Fruit fly (Drosophila melanogaster) whole organism, prepupa: ENCODE measurements around the gene D12.

ENCODE experiments used
- CG4318 ChIP-seq: fragments of 200-800 bp; sonication (Bioruptor generic); optimal IDR thresholded peaks from 3 replicates; lab custom pipeline; 2017; ENCODE audit warnings: missing biosample characterization, mild to moderate bottlenecking, missing genetic modification characterization
- CG6808 ChIP-seq: fragments of 200-800 bp; sonication (Bioruptor generic); optimal IDR thresholded peaks from 3 replicates; lab custom pipeline; 2017; ENCODE audit warnings: missing biosample characterization, missing genetic modification characterization, mild to moderate bottlenecking, moderate library complexity, missing genetic modification reagents
- Eip93F ChIP-seq: fragments of 200-800 bp; sonication (Bioruptor generic); optimal IDR thresholded peaks from 2 replicates; lab custom pipeline; 2016; ENCODE audit warnings: missing biosample characterization, mild to moderate bottlenecking, missing genetic modification characterization
- Hr39 ChIP-seq: fragments of 200-800 bp; sonication (Bioruptor generic); optimal IDR thresholded peaks from 2 replicates; lab custom pipeline; 2016; ENCODE audit warnings: missing biosample characterization, missing genetic modification characterization
- lz ChIP-seq: fragments of 200-800 bp; sonication (Bioruptor generic); optimal IDR thresholded peaks from 3 replicates; lab custom pipeline; 2016; ENCODE audit warnings: missing biosample characterization, missing genetic modification characterization
- spab ChIP-seq: fragments of 200-800 bp; sonication (Bioruptor generic); optimal IDR thresholded peaks from 2 replicates; lab custom pipeline; 2017; ENCODE audit warnings: missing biosample characterization, mild to moderate bottlenecking, missing genetic modification characterization, missing genetic modification reagents

DNA sequence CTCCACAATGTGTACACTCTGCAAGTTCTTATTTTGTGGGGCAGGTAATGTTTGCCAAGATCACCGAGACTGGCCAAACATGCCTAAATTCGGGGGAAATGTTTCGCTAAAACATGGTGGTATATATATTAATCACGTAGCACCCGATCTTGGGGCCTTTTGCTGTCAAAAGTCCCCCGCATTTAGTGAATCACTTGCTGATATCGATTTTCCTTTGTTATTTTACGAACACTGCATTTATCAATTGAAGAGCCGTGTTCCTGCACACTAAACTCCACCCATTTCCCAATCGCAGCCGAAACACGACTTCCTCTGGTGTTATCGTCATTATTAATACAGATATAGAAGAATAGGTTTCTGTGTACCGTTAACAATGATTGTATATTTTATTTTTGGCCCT is 15.4 kb downstream of the D12 start:
- TF ChIP-seq CG4318 (GFP tag; lab: Kevin White, UChicago): no peak
- no peak for TF ChIP-seq lz
- no peak for TF ChIP-seq spab
- TF ChIP-seq Hr39: no peak
- TF ChIP-seq CG6808: no peak
- TF ChIP-seq Eip93F: no peak
